Fruit fly (Drosophila melanogaster) whole organism, prepupa: ENCODE measurements around the gene CG13625.
A peak's percentile ranks its signal among the peaks of the same experiment; 100 is the strongest.

Source experiments
- Blimp-1 ChIP-seq: fragments of 200-800 bp; sonication (Bioruptor generic); optimal IDR thresholded peaks from 3 replicates; lab custom pipeline; 2017; ENCODE audit warnings: missing biosample characterization, missing genetic modification characterization, mild to moderate bottlenecking, moderate library complexity, missing genetic modification reagents
- CG10631 ChIP-seq: fragments of 200-800 bp; sonication (Bioruptor generic); optimal IDR thresholded peaks from 2 replicates; lab custom pipeline; 2016; ENCODE audit warnings: missing biosample characterization, missing genetic modification characterization
- CG10669 ChIP-seq: fragments of 200-800 bp; sonication (Bioruptor generic); optimal IDR thresholded peaks from 3 replicates; lab custom pipeline; 2018; ENCODE audit warnings: missing biosample characterization, mild to moderate bottlenecking, missing genetic modification characterization, moderate library complexity
- CG11294 ChIP-seq: fragments of 200-800 bp; sonication (Bioruptor generic); IDR thresholded peaks from 2 replicates; pipeline ENCODE4 v1.3.6; 2022; ENCODE audit warnings: missing biosample characterization, missing genetic modification characterization
- CG15336 ChIP-seq: fragments of 200-800 bp; sonication (Bioruptor generic); IDR thresholded peaks from 2 replicates; pipeline ENCODE4 v1.3.6; 2022; ENCODE audit warnings: missing biosample characterization, missing genetic modification characterization
- CG1621 ChIP-seq: fragments of 200-800 bp; sonication (Bioruptor generic); optimal IDR thresholded peaks from 3 replicates; lab custom pipeline; 2018; ENCODE audit warnings: missing biosample characterization, mild to moderate bottlenecking, missing genetic modification characterization
- CG16779 ChIP-seq: fragments of 200-800 bp; sonication (Bioruptor generic); optimal IDR thresholded peaks from 3 replicates; lab custom pipeline; 2017; ENCODE audit warnings: missing biosample characterization, mild to moderate bottlenecking, missing genetic modification characterization
- CG3032 ChIP-seq: fragments of 200-800 bp; optimal IDR thresholded peaks from 2 replicates; lab custom pipeline; 2019; ENCODE audit warnings: missing biosample characterization, mild to moderate bottlenecking, missing genetic modification characterization, moderate library complexity
- CG31627 ChIP-seq: fragments of 200-800 bp; sonication (Bioruptor generic); optimal IDR thresholded peaks from 3 replicates; lab custom pipeline; 2016; ENCODE audit warnings: missing biosample characterization, missing genetic modification characterization
- CG34406 ChIP-seq: fragments of 200-800 bp; sonication (Bioruptor generic); optimal IDR thresholded peaks from 3 replicates; lab custom pipeline; 2016; ENCODE audit warnings: missing biosample characterization, missing genetic modification characterization
- CG3919 ChIP-seq: fragments of 200-800 bp; sonication (Bioruptor generic); optimal IDR thresholded peaks from 3 replicates; lab custom pipeline; 2016; ENCODE audit warnings: missing biosample characterization, missing genetic modification characterization
- CG6163 ChIP-seq: fragments of 200-800 bp; sonication (Bioruptor generic); IDR thresholded peaks from 3 replicates; pipeline ENCODE4 v1.3.6; 2022; ENCODE audit warnings: missing biosample characterization, missing genetic modification characterization
- CG6792 ChIP-seq: fragments of 200-800 bp; sonication (Bioruptor generic); optimal IDR thresholded peaks from 3 replicates; lab custom pipeline; 2016; ENCODE audit warnings: missing biosample characterization, missing genetic modification characterization
- CG6808 ChIP-seq: fragments of 200-800 bp; sonication (Bioruptor generic); optimal IDR thresholded peaks from 3 replicates; lab custom pipeline; 2017; ENCODE audit warnings: missing biosample characterization, missing genetic modification characterization, mild to moderate bottlenecking, moderate library complexity, missing genetic modification reagents
- CG6854 ChIP-seq: fragments of 200-800 bp; sonication (Bioruptor generic); optimal IDR thresholded peaks from 2 replicates; lab custom pipeline; 2017; ENCODE audit warnings: missing biosample characterization, mild to moderate bottlenecking, missing genetic modification characterization
- CG7368 ChIP-seq: fragments of 200-800 bp; sonication (Bioruptor generic); optimal IDR thresholded peaks from 3 replicates; lab custom pipeline; 2016; ENCODE audit warnings: missing biosample characterization, missing genetic modification characterization
- CG8119 ChIP-seq: fragments of 200-800 bp; sonication (Bioruptor generic); IDR thresholded peaks from 3 replicates; pipeline ENCODE4 v1.3.6; 2022; ENCODE audit warnings: missing biosample characterization, missing genetic modification characterization
- CG8632 ChIP-seq: fragments of 200-800 bp; sonication (Bioruptor generic); optimal IDR thresholded peaks from 3 replicates; lab custom pipeline; 2016; ENCODE audit warnings: missing biosample characterization, missing genetic modification characterization
- CG9139 ChIP-seq: fragments of 200-800 bp; sonication (Bioruptor generic); optimal IDR thresholded peaks from 3 replicates; lab custom pipeline; 2017; ENCODE audit warnings: missing biosample characterization, mild to moderate bottlenecking, missing genetic modification characterization
- Eip78C ChIP-seq: fragments of 200-800 bp; sonication (Bioruptor generic); peaks from one replicate; lab custom pipeline; 2016; ENCODE audit warnings: missing biosample characterization, missing genetic modification characterization
- Eip93F ChIP-seq: fragments of 200-800 bp; sonication (Bioruptor generic); optimal IDR thresholded peaks from 2 replicates; lab custom pipeline; 2016; ENCODE audit warnings: missing biosample characterization, mild to moderate bottlenecking, missing genetic modification characterization
- Gug ChIP-seq: fragments of 200-800 bp; sonication (Bioruptor generic); IDR thresholded peaks from 2 replicates; pipeline ENCODE4 v1.3.6; 2022; ENCODE audit warnings: missing biosample characterization, missing genetic modification characterization
- Hr38 ChIP-seq: sonication (Bioruptor generic); optimal IDR thresholded peaks from 2 replicates; lab custom pipeline; 2016; ENCODE audit warnings: missing biosample characterization, missing genetic modification characterization
- Hr39 ChIP-seq: fragments of 200-800 bp; sonication (Bioruptor generic); optimal IDR thresholded peaks from 2 replicates; lab custom pipeline; 2016; ENCODE audit warnings: missing biosample characterization, missing genetic modification characterization
- Hr4 ChIP-seq: fragments of 200-800 bp; sonication (Bioruptor generic); optimal IDR thresholded peaks from 3 replicates; lab custom pipeline; 2016; ENCODE audit warnings: missing biosample characterization, missing genetic modification characterization
- Met ChIP-seq: fragments of 200-800 bp; sonication (Bioruptor generic); optimal IDR thresholded peaks from 3 replicates; lab custom pipeline; 2016; ENCODE audit warnings: missing biosample characterization, missing genetic modification characterization
- Sox102F ChIP-seq: fragments of 200-800 bp; sonication (Bioruptor generic); optimal IDR thresholded peaks from 2 replicates; lab custom pipeline; 2016; ENCODE audit warnings: missing biosample characterization, mild to moderate bottlenecking, missing genetic modification characterization
- Sox14 ChIP-seq: fragments of 200-800 bp; sonication (Bioruptor generic); optimal IDR thresholded peaks from 3 replicates; lab custom pipeline; 2016; ENCODE audit warnings: missing biosample characterization, missing genetic modification characterization
- achi ChIP-seq: fragments of 200-800 bp; sonication (Bioruptor generic); optimal IDR thresholded peaks from 3 replicates; lab custom pipeline; 2016; ENCODE audit warnings: missing biosample characterization, missing genetic modification characterization
- acj6 ChIP-seq: fragments of 200-800 bp; sonication (Bioruptor generic); optimal IDR thresholded peaks from 3 replicates; lab custom pipeline; 2016; ENCODE audit warnings: missing biosample characterization, missing genetic modification characterization
- dac ChIP-seq: fragments of 200-800 bp; sonication (Bioruptor generic); optimal IDR thresholded peaks from 2 replicates; lab custom pipeline; 2017; ENCODE audit warnings: missing biosample characterization, mild to moderate bottlenecking, missing genetic modification characterization
- eg ChIP-seq: fragments of 200-800 bp; sonication (Bioruptor generic); IDR thresholded peaks from 3 replicates; pipeline ENCODE4 v1.3.6; 2022; ENCODE audit warnings: missing biosample characterization, missing genetic modification characterization
- esn ChIP-seq: fragments of 200-800 bp; sonication (Bioruptor generic); optimal IDR thresholded peaks from 2 replicates; lab custom pipeline; 2016; ENCODE audit warnings: missing biosample characterization, mild to moderate bottlenecking, missing genetic modification characterization, moderate library complexity
- fd59A ChIP-seq: fragments of 200-800 bp; sonication (Bioruptor generic); optimal IDR thresholded peaks from 2 replicates; lab custom pipeline; 2017; ENCODE audit warnings: missing biosample characterization, mild to moderate bottlenecking, missing genetic modification characterization, missing genetic modification reagents
- fd85E ChIP-seq: fragments of 200-800 bp; sonication (Bioruptor generic); optimal IDR thresholded peaks from 3 replicates; lab custom pipeline; 2016; ENCODE audit warnings: missing biosample characterization, missing genetic modification characterization
- fkh ChIP-seq: fragments of 200-800 bp; sonication (Bioruptor generic); optimal IDR thresholded peaks from 3 replicates; lab custom pipeline; 2017; ENCODE audit warnings: missing biosample characterization, mild to moderate bottlenecking, missing genetic modification characterization, moderate library complexity
- lz ChIP-seq: fragments of 200-800 bp; sonication (Bioruptor generic); optimal IDR thresholded peaks from 3 replicates; lab custom pipeline; 2016; ENCODE audit warnings: missing biosample characterization, missing genetic modification characterization
- net ChIP-seq: fragments of 200-800 bp; sonication (Bioruptor generic); optimal IDR thresholded peaks from 3 replicates; lab custom pipeline; 2016; ENCODE audit warnings: missing biosample characterization, missing genetic modification characterization
- pdm3 ChIP-seq: fragments of 200-800 bp; sonication (Bioruptor generic); optimal IDR thresholded peaks from 3 replicates; lab custom pipeline; 2016; ENCODE audit warnings: missing biosample characterization, missing genetic modification characterization
- salr ChIP-seq, 2 experiments: fragments of 200-800 bp; sonication (Bioruptor generic); optimal IDR thresholded peaks; 3 replicates each; lab custom pipeline; 2016 to 2018; ENCODE audit warnings: missing biosample characterization in 2 of 2, missing genetic modification characterization in 2 of 2, mild to moderate bottlenecking in 1 of 2
- spab ChIP-seq: fragments of 200-800 bp; sonication (Bioruptor generic); optimal IDR thresholded peaks from 2 replicates; lab custom pipeline; 2017; ENCODE audit warnings: missing biosample characterization, mild to moderate bottlenecking, missing genetic modification characterization, missing genetic modification reagents
- ss ChIP-seq, 2 experiments: fragments of 200-800 bp; sonication (Bioruptor generic); optimal IDR thresholded peaks; 2 replicates in 1 of 2; 3 replicates in 1 of 2; lab custom pipeline; 2017 to 2018; ENCODE audit warnings: mild to moderate bottlenecking in 2 of 2, missing biosample characterization in 2 of 2, missing genetic modification characterization in 2 of 2, moderate library complexity in 1 of 2
- topi ChIP-seq: fragments of 200-800 bp; sonication (Bioruptor generic); optimal IDR thresholded peaks from 3 replicates; lab custom pipeline; 2016; ENCODE audit warnings: missing biosample characterization, missing genetic modification characterization
- vri ChIP-seq: fragments of 200-800 bp; sonication (Bioruptor generic); optimal IDR thresholded peaks from 3 replicates; lab custom pipeline; 2016; ENCODE audit warnings: missing biosample characterization, mild to moderate bottlenecking, missing genetic modification characterization

The CG13625 gene

DNA sequence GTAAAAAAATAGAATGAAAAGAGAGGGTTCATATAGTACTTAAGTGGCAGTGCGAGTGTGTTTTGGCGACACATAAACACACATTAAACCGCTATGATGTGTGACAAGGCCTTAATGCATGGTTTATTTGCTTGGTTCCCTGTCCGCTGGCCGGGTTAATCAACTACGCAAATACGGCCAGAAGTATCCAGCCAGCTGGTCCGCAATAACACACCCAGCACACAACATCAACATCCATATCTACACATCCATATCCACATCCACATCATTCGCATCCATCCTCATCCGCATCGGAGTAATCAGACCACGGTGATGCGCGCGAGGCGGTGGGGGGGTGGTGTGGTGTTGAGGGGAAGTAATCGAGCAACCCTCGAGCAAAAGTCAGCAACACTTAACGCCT lies 21.9 kb upstream of the CG13625 start:
- TF ChIP-seq fd59A (GFP tag; lab: Kevin White, UChicago) = no peak
- TF ChIP-seq Gug = no peak
- no peak for TF ChIP-seq Hr39 (GFP tag; lab: Kevin White, UChicago)
- no peak for TF ChIP-seq CG9139 (GFP tag; lab: Kevin White, UChicago)
- peak; percentile 32 for TF ChIP-seq CG1621 (tag; lab: Kevin White, UChicago)
- no peak for TF ChIP-seq CG11294
- no peak for TF ChIP-seq vri
- no peak for TF ChIP-seq dac (GFP tag; lab: Kevin White, UChicago)
- no peak for TF ChIP-seq CG10631 (GFP tag; lab: Kevin White, UChicago)
- peak; percentile 20 for TF ChIP-seq spab (GFP tag; lab: Kevin White, UChicago)
- TF ChIP-seq CG7368 (GFP tag; lab: Kevin White, UChicago) = no peak
- TF ChIP-seq acj6 (GFP tag; lab: Kevin White, UChicago) = no peak
- no peak for TF ChIP-seq fd85E (GFP tag; lab: Kevin White, UChicago)
- peak; percentile 32 for TF ChIP-seq fkh (GFP tag; lab: Kevin White, UChicago)
- 0 out of 3 replicates have a peak, but pooled peaks have one; percentile 6 for TF ChIP-seq eg
- no peak for TF ChIP-seq net (GFP tag; lab: Kevin White, UChicago)
- TF ChIP-seq salr (GFP tag; optimal IDR thresholded peaks at IDR 0.05; lab: Kevin White, UChicago) = peak in 1 of 2 experiments; percentile 32
- no peak for TF ChIP-seq CG16779 (tag; lab: Kevin White, UChicago)
- no peak for TF ChIP-seq CG6792 (GFP tag; lab: Kevin White, UChicago)
- TF ChIP-seq Eip78C (GFP tag; lab: Kevin White, UChicago) = peak; percentile 53
- peak; percentile 13 for TF ChIP-seq CG6854
- 0 out of 3 replicates have a peak, but pooled peaks have one; percentile 8 for TF ChIP-seq CG6163 (GFP tag; lab: Robert Waterston, UW)
- no peak for TF ChIP-seq lz
- TF ChIP-seq achi (GFP tag; lab: Kevin White, UChicago) = no peak
- no peak for TF ChIP-seq Sox102F
- TF ChIP-seq CG8119 (GFP tag; lab: Robert Waterston, UW) = no peak
- TF ChIP-seq CG3919 (GFP tag; lab: Kevin White, UChicago) = peak; percentile 5
- TF ChIP-seq CG8632 (GFP tag; lab: Kevin White, UChicago) = peak; percentile 9
- no peak for TF ChIP-seq esn (GFP tag; lab: Kevin White, UChicago)
- no peak for TF ChIP-seq CG15336 (GFP tag; lab: Robert Waterston, UW)
- peak; percentile 14 for TF ChIP-seq CG6808 (GFP tag; lab: Kevin White, UChicago)
- TF ChIP-seq ss (GFP tag; optimal IDR thresholded peaks at IDR 0.05; lab: Kevin White, UChicago) = peak in 1 of 2 experiments; percentile 25
- no peak for TF ChIP-seq Blimp-1
- TF ChIP-seq, all 60 proteins: peak for 12

DNA sequence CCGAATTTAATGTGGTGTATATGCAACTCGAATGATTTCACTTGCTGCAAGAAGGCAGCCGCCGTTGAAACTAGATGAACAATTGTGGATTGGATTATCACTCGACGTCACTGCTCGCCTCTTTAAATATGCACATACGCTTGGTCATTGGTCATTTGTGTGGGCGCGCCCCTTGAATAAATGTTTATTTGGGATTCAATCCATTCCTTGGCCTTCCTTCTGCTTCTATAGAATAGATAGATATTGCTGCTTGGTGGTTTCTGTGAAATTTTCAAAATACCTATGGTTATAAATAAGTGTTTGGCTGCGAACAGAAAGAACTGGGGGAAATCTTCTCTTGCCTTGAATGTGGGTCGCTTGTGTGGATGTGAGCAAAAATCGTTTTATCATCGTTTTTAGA lies 19.2 kb upstream of the CG13625 start:
- TF ChIP-seq Hr38 (no peak), Hr4 (GFP tag; lab: Kevin White, UChicago) (no peak), CG10669 (no peak), CG31627 (GFP tag; lab: Kevin White, UChicago) (no peak), CG3032 (tag; lab: Kevin White, UChicago) (no peak), fkh (GFP tag; lab: Kevin White, UChicago) (peak; percentile 49), CG8119 (GFP tag; lab: Robert Waterston, UW) (no peak)

DNA sequence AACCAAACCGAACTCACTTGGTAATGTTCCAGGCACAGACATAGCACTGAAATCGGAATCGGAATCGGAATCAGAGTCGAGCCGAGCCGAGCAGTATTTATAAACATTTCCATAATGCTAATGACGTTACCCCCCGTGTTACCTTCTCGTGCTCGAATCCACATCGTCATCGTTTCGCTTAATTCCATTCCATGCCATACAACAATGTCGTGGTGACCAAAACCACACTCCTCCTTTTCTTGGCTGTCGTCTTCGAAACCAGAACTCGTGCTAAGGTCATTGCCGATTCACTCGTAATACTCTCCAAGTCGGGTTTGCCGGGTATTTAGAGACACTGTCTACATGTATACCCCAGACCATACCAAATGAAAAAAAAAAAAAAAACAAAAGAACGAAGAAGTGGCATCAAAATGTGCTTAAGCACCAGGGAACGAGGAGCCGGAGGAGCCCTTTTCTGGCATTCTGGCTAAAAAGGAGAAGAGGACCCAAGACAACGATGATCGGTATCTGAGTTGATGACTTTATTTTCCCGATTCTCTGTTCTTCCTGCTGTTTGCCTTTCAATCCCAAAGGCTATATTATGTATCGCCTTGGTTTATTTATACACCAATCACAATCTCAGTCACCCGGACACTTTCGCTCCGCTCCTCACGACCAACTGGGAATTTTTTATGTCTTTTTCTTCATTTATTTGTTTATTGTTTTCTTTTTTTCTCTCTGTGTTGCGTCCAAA lies 18.6 kb upstream of the CG13625 start:
- TF ChIP-seq CG3919 (GFP tag; lab: Kevin White, UChicago) (peak; percentile 27), CG31627 (GFP tag; lab: Kevin White, UChicago) (peak; percentile 17), fd85E (GFP tag; lab: Kevin White, UChicago) (no peak), Met (GFP tag; lab: Kevin White, UChicago) (peak; percentile 15), Sox102F (peak; percentile 78), CG9139 (GFP tag; lab: Kevin White, UChicago) (peak; percentile 36), CG11294 (no peak), CG34406 (GFP tag; lab: Kevin White, UChicago) (no peak), ss (GFP tag; optimal IDR thresholded peaks at IDR 0.05; lab: Kevin White, UChicago) (peak; percentile 78 to 86), CG3032 (tag; lab: Kevin White, UChicago) (peak; percentile 21), topi (GFP tag; lab: Kevin White, UChicago) (peak; percentile 25), esn (GFP tag; lab: Kevin White, UChicago) (peak; percentile 28), CG16779 (tag; lab: Kevin White, UChicago) (no peak), CG8119 (GFP tag; lab: Robert Waterston, UW) (no peak), lz (no peak), CG6808 (GFP tag; lab: Kevin White, UChicago) (peak; percentile 41), Sox14 (peak; percentile 60), achi (GFP tag; lab: Kevin White, UChicago) (peak; percentile 24), Eip93F (no peak), CG7368 (GFP tag; lab: Kevin White, UChicago) (no peak), Gug (no peak), pdm3 (GFP tag; lab: Kevin White, UChicago) (peak; percentile 30), CG1621 (tag; lab: Kevin White, UChicago) (peak; percentile 11), CG6163 (GFP tag; lab: Robert Waterston, UW) (peak; percentile 79; the same call in 2 of the 3 replicates), fkh (GFP tag; lab: Kevin White, UChicago) (no peak)
